Worm (Caenorhabditis elegans): Measurements from ENCODE around the gene F11A5.15.

F11A5.15 gene

ce11 chrV:16198016-16198415 is 20.4 kb downstream of the F11A5.15 start, which contains the start of gene F11A5.5:
Gene F11A5.5, plus strand, starts transcription at chrV:16198316.
- TF ChIP-seq ceh-83 (GFP tag; optimal IDR thresholded peaks at IDR 0.05), result no peak

- no peak for TF ChIP-seq blmp-1 (tag; optimal IDR thresholded peaks at IDR 0.05)
- TF ChIP-seq nhr-28 (tag; optimal IDR thresholded peaks at IDR 0.05), result no peak
- no peak for TF ChIP-seq nhr-2 (tag; optimal IDR thresholded peaks at IDR 0.05)
- no peak for TF ChIP-seq unc-62 (GFP tag; optimal IDR thresholded peaks at IDR 0.05)
- TF ChIP-seq drap-1 (GFP tag; optimal IDR thresholded peaks at IDR 0.05), result no peak
- TF ChIP-seq pha-4 (tag; optimal IDR thresholded peaks at IDR 0.05), result no peak
- no peak for TF ChIP-seq lin-13 (tag; optimal IDR thresholded peaks at IDR 0.05)
- TF ChIP-seq ceh-39 (tag; optimal IDR thresholded peaks at IDR 0.05), result no peak
- TF ChIP-seq ceh-83 (GFP tag; optimal IDR thresholded peaks at IDR 0.05), result no peak
- TF ChIP-seq ces-1 (GFP tag; optimal IDR thresholded peaks at IDR 0.05), result no peak
- no peak for TF ChIP-seq snpc-4 (tag; optimal IDR thresholded peaks at IDR 0.05)
- no peak for TF ChIP-seq M03D4.4 (tag; optimal IDR thresholded peaks at IDR 0.05)
- no peak for TF ChIP-seq hlh-1 (tag; optimal IDR thresholded peaks at IDR 0.05)
- TF ChIP-seq unc-39 (tag; optimal IDR thresholded peaks at IDR 0.05), result no peak
- no peak for TF ChIP-seq sem-2 (GFP tag; optimal IDR thresholded peaks at IDR 0.05)
Observed at ce11 chrV:16195379-16195778, 23.0 kb downstream of the F11A5.15 start, which contains the start of gene rabr-3. Gene rabr-3, plus strand, starts transcription at chrV:16195679.

- TF ChIP-seq ces-1 (GFP tag; optimal IDR thresholded peaks at IDR 0.05) (no peak), mls-2 (tag; optimal IDR thresholded peaks at IDR 0.05) (no peak)
Observed at ce11 chrV:16194639-16195038, 23.8 kb downstream of the F11A5.15 start, which contains the start of gene rabr-4. Gene rabr-4, plus strand, starts transcription at chrV:16194939.

ce11 chrV:16192114-16192513 is 26.3 kb downstream of the F11A5.15 start, which contains the start of gene srh-279:
Gene srh-279, plus strand, starts transcription at chrV:16192414.
- TF ChIP-seq snpc-4 (tag; optimal IDR thresholded peaks at IDR 0.05) (no peak), ceh-83 (GFP tag; optimal IDR thresholded peaks at IDR 0.05) (no peak), nhr-76 (tag; optimal IDR thresholded peaks at IDR 0.05) (no peak), mab-5 (tag; optimal IDR thresholded peaks at IDR 0.05) (no peak), blmp-1 (tag; optimal IDR thresholded peaks at IDR 0.05) (no peak), tbx-8 (GFP tag; optimal IDR thresholded peaks at IDR 0.05) (no peak), drap-1 (GFP tag; optimal IDR thresholded peaks at IDR 0.05) (no peak), unc-62 (GFP tag; optimal IDR thresholded peaks at IDR 0.05) (no peak), ceh-39 (tag; optimal IDR thresholded peaks at IDR 0.05) (no peak), elt-1 (tag; optimal IDR thresholded peaks at IDR 0.05; ENCODE audit: borderline replicate concordance, insufficient read depth) (no peak)

ce11 chrV:16190485-16190884 is 27.9 kb downstream of the F11A5.15 start, which contains the start of gene srh-281:
Gene srh-281, plus strand, starts transcription at chrV:16190785.
- TF ChIP-seq ceh-39 (tag; optimal IDR thresholded peaks at IDR 0.05) (no peak), M03D4.4 (tag; optimal IDR thresholded peaks at IDR 0.05) (no peak), elt-3 (tag; optimal IDR thresholded peaks at IDR 0.05) (no peak), ceh-43 (GFP tag; optimal IDR thresholded peaks at IDR 0.05) (no peak), unc-39 (tag; optimal IDR thresholded peaks at IDR 0.05) (no peak), sem-2 (GFP tag; optimal IDR thresholded peaks at IDR 0.05) (no peak), nhr-28 (tag; optimal IDR thresholded peaks at IDR 0.05) (no peak), lin-13 (tag; optimal IDR thresholded peaks at IDR 0.05) (no peak), ceh-83 (GFP tag; optimal IDR thresholded peaks at IDR 0.05) (no peak), mep-1 (tag; optimal IDR thresholded peaks at IDR 0.05) (no peak), nhr-237 (tag; optimal IDR thresholded peaks at IDR 0.05) (no peak), zip-8 (tag; optimal IDR thresholded peaks at IDR 0.05) (no peak)

DNA sequence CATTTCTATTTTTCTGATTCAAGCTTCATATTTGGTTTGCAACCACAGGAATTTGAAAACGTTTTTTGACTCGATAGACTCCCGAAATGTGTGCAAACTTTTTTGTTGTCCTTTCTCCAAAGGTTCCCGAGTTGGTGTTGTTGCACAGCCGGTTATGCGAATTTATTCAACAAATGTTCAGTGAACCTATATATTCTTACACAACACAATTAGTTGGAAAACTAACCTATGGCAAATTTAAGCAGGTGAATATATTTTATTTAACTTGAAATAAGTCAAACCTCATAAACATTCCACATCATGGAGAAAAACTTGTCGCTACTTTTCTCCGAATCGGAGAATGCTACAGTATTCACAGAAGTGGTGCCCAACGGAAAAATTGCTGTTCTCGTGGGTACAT is 35.1 kb downstream of the F11A5.15 start, which contains the start of gene srz-14:
srz-14 (plus strand) TSS at position 301 of the 400 bp plus-strand sequence.
- TF ChIP-seq unc-62 (GFP tag; optimal IDR thresholded peaks at IDR 0.05), result no peak
- TF ChIP-seq ces-1 (GFP tag; optimal IDR thresholded peaks at IDR 0.05), result no peak
- no peak for TF ChIP-seq nhr-76 (tag; optimal IDR thresholded peaks at IDR 0.05)
- TF ChIP-seq zip-8 (tag; optimal IDR thresholded peaks at IDR 0.05), result no peak

ce11 chrV:16182918-16183317 is 35.5 kb downstream of the F11A5.15 start, which contains the start of gene srh-277:
Gene srh-277, plus strand, starts transcription at chrV:16183218.
- TF ChIP-seq ztf-11 (tag; optimal IDR thresholded peaks at IDR 0.05), result no peak
- TF ChIP-seq ceh-43 (GFP tag; optimal IDR thresholded peaks at IDR 0.05), result no peak
- no peak for TF ChIP-seq ceh-83 (GFP tag; optimal IDR thresholded peaks at IDR 0.05)
- TF ChIP-seq elt-1 (tag; optimal IDR thresholded peaks at IDR 0.05; ENCODE audit: borderline replicate concordance, insufficient read depth), result no peak
- no peak for TF ChIP-seq unc-39 (tag; optimal IDR thresholded peaks at IDR 0.05)
- no peak for TF ChIP-seq M03D4.4 (tag; optimal IDR thresholded peaks at IDR 0.05)
- TF ChIP-seq snpc-4 (tag; optimal IDR thresholded peaks at IDR 0.05), result no peak
- no peak for TF ChIP-seq sem-2 (GFP tag; optimal IDR thresholded peaks at IDR 0.05)
- TF ChIP-seq ces-1 (GFP tag; optimal IDR thresholded peaks at IDR 0.05), result no peak
- no peak for TF ChIP-seq lin-32 (GFP tag; optimal IDR thresholded peaks at IDR 0.05)
- no peak for TF ChIP-seq unc-120 (tag; optimal IDR thresholded peaks at IDR 0.05; ENCODE audit: poor library complexity, severe bottlenecking)
- no peak for TF ChIP-seq mab-5 (tag; optimal IDR thresholded peaks at IDR 0.05)
- no peak for TF ChIP-seq nhr-76 (tag; optimal IDR thresholded peaks at IDR 0.05)
- no peak for TF ChIP-seq drap-1 (GFP tag; optimal IDR thresholded peaks at IDR 0.05)
- no peak for TF ChIP-seq nhr-12 (tag; optimal IDR thresholded peaks at IDR 0.05)
- TF ChIP-seq sptf-1 (tag; optimal IDR thresholded peaks at IDR 0.05), result no peak
- TF ChIP-seq cnd-1 (tag; optimal IDR thresholded peaks at IDR 0.05), result no peak
